Worm (Caenorhabditis elegans): ENCODE measurements around the gene prp-6.

DNA sequence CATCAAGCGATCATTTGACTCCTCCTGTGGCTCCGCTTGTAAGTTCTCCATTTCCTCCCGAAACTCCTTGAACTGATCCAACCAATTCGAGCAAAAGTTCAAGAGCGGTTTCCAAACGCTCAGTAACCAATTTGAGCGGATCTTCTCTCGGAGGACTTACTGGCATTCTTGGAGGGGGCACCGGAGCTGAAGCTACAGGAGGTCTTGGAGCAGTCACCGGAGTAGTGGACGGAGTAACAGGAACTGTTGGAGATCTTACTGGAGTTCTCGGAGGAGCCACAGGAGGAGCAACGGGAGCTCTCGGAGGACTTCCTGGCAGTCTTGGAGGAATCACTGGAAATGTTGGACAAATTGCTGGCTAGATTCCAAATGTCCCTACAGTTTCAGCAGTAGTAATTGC, 13.6 kb upstream of the prp-6 start:
- TF ChIP-seq klf-2 (GFP tag; conservative IDR thresholded peaks at IDR 0.05) (no peak), ztf-29 (GFP tag; IDR thresholded peaks at IDR 0.05) (no peak), ztf-23 (GFP tag; IDR thresholded peaks at IDR 0.05) (no peak), flt-1 (GFP tag; IDR thresholded peaks at IDR 0.05) (no peak), cog-1 (tag; optimal IDR thresholded peaks at IDR 0.05) (no peak)
